Worm (Caenorhabditis elegans): Measurements from ENCODE around the gene T28C6.8.
A peak's percentile ranks its signal among the peaks of the same experiment; 100 is the strongest.

The T28C6.8 gene

DNA sequence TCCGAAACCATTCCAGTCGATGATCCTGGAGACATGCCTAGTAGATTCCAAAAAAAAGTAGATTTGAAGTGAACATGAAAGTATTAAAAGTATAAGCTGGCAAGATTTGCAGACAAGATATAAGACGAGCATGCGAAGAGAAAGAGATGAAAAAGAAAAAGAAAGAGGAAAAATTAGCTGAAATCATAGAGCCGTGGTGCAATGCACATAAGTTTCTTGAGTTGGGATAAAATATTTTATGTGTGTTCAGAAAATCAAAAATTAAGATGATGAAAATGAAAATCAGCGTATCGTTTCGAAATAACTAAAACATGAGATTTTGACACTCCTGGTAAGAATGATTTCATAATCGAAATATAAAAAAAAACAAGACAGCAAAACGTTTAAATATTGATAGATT, 13.9 kb upstream of the T28C6.8 start, which contains the start of gene T11B7.2:
Gene T11B7.2 (minus strand): TSS at position 101 of the 400 bp plus-strand sequence.
- TF ChIP-seq tbx-37 (GFP tag; conservative IDR thresholded peaks at IDR 0.05) (no peak), B0310.2 (tag; optimal IDR thresholded peaks at IDR 0.05) (no peak), ceh-13 (GFP tag; optimal IDR thresholded peaks at IDR 0.05) (no peak), hmg-4 (GFP tag; optimal IDR thresholded peaks at IDR 0.05) (no peak), tbx-11 (GFP tag; IDR thresholded peaks at IDR 0.05) (no peak), aly-1 (tag; optimal IDR thresholded peaks at IDR 0.05) (no peak), scrt-1 (GFP tag; IDR thresholded peaks at IDR 0.05) (no peak), tra-4 (tag; optimal IDR thresholded peaks at IDR 0.05) (no peak), flt-1 (GFP tag; IDR thresholded peaks at IDR 0.05) (no peak), ets-7 (tag; optimal IDR thresholded peaks at IDR 0.05) (no peak), sea-1 (GFP tag; conservative IDR thresholded peaks at IDR 0.05) (no peak), ama-1 (optimal IDR thresholded peaks at IDR 0.05) (no peak), pes-1 (GFP tag; IDR thresholded peaks at IDR 0.05) (no peak), hmbx-1 (tag; optimal IDR thresholded peaks at IDR 0.05) (no peak), hnd-1 (tag; optimal IDR thresholded peaks at IDR 0.05) (no peak), F13C5.2 (tag; optimal IDR thresholded peaks at IDR 0.05) (no peak), ceh-36 (tag; optimal IDR thresholded peaks at IDR 0.05) (no peak)

DNA sequence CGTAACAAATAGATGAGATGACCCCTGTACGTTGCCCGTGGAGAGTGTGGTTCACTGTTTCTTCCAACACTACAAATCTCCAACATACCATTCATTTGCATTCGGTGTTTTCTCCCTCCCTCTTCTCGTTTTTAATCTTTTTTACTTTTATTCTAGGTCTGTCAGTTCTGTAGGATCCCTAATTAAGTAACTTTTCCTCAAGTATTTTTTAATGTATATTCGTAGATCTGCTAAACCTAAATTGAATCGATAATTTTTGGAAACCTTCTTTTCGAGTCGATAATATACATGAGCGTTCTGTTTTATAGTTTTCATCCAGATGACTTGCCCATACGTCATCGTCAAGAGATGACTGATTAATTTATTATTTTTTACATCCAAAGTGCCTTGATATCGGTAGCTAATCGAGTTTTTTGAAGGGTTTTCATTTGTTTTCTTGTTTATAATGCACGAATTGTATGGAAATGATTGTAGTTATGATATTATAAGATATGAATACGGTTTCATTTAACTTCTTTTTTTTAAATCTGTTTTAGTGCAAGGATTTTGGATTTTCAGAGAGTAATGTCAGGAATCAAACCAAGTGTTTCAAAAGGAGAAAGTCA, 9.7 kb upstream of the T28C6.8 start, which contains the start of the genes T28C6.11 and T11B7.1:
Gene T28C6.11 (minus strand): TSS at position 101 of the 605 bp plus-strand sequence.
Gene T11B7.1 (plus strand): TSS at position 555 of the 605 bp plus-strand sequence.
- TF ChIP-seq pes-1 (GFP tag; IDR thresholded peaks at IDR 0.05) (no peak), hmg-4 (GFP tag; optimal IDR thresholded peaks at IDR 0.05) (no peak), tra-4 (tag; optimal IDR thresholded peaks at IDR 0.05) (no peak)

DNA sequence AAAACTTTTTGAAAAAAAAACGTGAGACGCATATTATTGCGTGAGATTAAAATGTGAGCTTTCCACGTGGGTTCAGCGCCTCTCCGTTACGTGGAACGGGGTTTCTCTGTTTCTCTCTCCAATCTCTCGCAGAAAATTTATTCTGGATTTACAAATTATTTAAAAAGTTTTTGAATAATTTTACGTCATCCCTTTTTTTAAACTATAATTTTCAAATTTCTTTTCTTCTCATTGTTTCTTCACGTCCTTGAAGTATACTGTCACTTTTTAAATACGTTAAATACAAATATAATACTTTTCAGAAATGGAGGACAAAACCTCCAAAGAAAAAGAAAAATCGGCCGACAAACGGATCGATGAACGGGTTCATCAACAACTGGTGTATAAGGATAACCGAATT, 3.0 kb downstream of the T28C6.8 start, which contains the start of gene T28C6.7:
Gene T28C6.7 (plus strand): TSS at position 301 of the 400 bp plus-strand sequence.
- no peak for TF ChIP-seq hnd-1 (tag; optimal IDR thresholded peaks at IDR 0.05)
- no peak for TF ChIP-seq tra-4 (tag; optimal IDR thresholded peaks at IDR 0.05)
- no peak for TF ChIP-seq pes-1 (GFP tag; IDR thresholded peaks at IDR 0.05)
- TF ChIP-seq hmg-4 (GFP tag; optimal IDR thresholded peaks at IDR 0.05) = no peak
- no peak for TF ChIP-seq tbx-37 (GFP tag; conservative IDR thresholded peaks at IDR 0.05)

DNA sequence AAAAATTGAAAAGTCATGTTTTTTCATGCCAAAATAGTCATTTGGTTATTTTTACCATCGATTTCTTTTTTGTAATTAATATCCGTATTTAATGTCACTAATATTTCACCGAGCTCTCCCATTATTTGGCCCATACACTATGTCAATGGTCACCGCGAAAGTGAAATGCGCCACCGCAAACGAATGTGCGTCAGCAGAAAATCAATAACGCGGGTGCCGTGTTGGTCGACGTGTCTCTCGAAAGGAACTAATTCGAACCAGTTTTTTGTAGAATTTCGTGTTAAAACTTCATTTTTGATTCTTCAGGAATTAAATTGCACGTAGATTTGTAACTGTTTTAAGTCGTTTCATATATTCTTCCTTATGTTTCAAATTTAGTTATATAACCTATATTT, 3.9 kb downstream of the T28C6.8 start:
- TF ChIP-seq scrt-1 (GFP tag; IDR thresholded peaks at IDR 0.05) = 0 out of 2 replicates have a peak, but pooled peaks have one; percentile 33
- no peak for TF ChIP-seq ets-7 (tag; optimal IDR thresholded peaks at IDR 0.05)
- TF ChIP-seq ama-1 (optimal IDR thresholded peaks at IDR 0.05) = no peak
- 0 out of 2 replicates have a peak, but pooled peaks have one; percentile 14 for TF ChIP-seq tbx-37 (GFP tag; conservative IDR thresholded peaks at IDR 0.05)
- TF ChIP-seq F13C5.2 (tag; optimal IDR thresholded peaks at IDR 0.05) = peak; percentile 35
- TF ChIP-seq aly-1 (tag; optimal IDR thresholded peaks at IDR 0.05) = no peak

DNA sequence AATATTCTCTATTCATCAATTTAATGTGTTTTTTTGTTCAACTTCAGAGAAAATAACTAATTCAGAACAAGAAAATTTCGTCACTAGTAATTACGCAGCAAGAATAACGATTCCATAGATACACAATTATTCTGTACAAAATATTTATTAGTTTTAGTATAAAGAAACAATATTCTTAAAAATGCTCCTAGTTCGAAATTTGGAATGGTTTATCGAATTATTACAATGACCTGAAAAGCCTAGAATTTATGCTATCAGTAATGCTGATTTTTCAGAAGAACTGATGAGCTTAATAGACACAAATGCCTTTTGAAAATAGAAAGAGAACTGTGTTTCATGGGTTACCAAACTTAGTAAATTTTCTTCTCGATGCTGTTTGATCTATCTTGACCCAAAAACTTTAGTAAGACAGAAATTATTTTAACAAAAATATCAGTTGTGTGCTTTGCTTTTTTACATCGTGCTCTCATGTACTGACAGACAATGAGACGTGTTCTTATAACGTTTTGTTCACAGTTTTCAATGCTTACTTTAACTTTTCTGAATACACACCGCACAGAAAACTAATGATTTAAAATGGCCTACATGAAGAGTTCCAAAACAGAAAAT, 4.4 kb downstream of the T28C6.8 start:
- TF ChIP-seq ceh-13 (GFP tag; optimal IDR thresholded peaks at IDR 0.05) = no peak
- no peak for TF ChIP-seq ets-7 (tag; optimal IDR thresholded peaks at IDR 0.05)
- no peak for TF ChIP-seq B0310.2 (tag; optimal IDR thresholded peaks at IDR 0.05)
- no peak for TF ChIP-seq flt-1 (GFP tag; IDR thresholded peaks at IDR 0.05)
- no peak for TF ChIP-seq pes-1 (GFP tag; IDR thresholded peaks at IDR 0.05)
- no peak for TF ChIP-seq scrt-1 (GFP tag; IDR thresholded peaks at IDR 0.05)
- TF ChIP-seq tbx-37 (GFP tag; conservative IDR thresholded peaks at IDR 0.05) = no peak
- no peak for TF ChIP-seq aly-1 (tag; optimal IDR thresholded peaks at IDR 0.05)
- no peak for TF ChIP-seq ama-1 (optimal IDR thresholded peaks at IDR 0.05)
- no peak for TF ChIP-seq tbx-11 (GFP tag; IDR thresholded peaks at IDR 0.05)
- TF ChIP-seq hmg-4 (GFP tag; optimal IDR thresholded peaks at IDR 0.05) = no peak
- TF ChIP-seq tra-4 (tag; optimal IDR thresholded peaks at IDR 0.05) = no peak
- TF ChIP-seq hnd-1 (tag; optimal IDR thresholded peaks at IDR 0.05) = no peak
- TF ChIP-seq ceh-36 (tag; optimal IDR thresholded peaks at IDR 0.05) = no peak
- TF ChIP-seq F13C5.2 (tag; optimal IDR thresholded peaks at IDR 0.05) = no peak
- TF ChIP-seq sea-1 (GFP tag; conservative IDR thresholded peaks at IDR 0.05) = no peak
- TF ChIP-seq hmbx-1 (tag; optimal IDR thresholded peaks at IDR 0.05) = no peak

DNA sequence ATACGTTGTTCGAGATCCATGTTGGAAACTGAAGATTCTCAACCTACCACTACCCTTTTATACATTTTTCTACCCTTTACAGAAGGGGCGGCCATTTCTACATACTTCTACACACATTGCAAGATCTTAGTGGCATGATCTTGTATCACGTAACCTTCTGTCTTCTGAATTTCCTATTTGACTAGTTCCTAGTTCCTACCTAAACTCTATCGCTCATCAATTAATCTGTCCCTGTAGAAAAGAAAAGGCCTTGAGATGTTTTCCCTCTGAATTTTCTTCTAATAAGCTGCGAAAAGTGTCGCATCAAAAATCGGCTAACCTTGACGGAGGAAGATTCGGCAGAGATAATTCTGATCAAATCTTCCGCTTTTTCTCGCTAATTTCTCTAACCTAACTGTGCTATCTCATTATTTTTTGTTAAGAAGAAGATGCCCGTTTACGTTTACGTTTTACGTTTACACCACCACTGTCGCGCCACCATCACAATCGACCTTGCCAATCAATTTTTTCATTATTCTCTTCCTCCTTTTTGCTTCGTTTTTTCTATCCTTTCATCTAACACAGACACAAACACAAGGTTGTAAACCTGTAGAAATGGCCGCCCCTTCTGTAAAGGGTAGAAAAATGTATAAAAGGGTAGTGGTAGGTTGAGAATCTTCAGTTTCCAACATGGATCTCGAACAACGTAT, 6.2 kb downstream of the T28C6.8 start, which contains the start of the genes col-117 and col-3:
Gene col-117 (minus strand): TSS at position 51 of the 689 bp plus-strand sequence.
Gene col-3 (plus strand): TSS at position 639 of the 689 bp plus-strand sequence.
- TF ChIP-seq ceh-36 (tag; optimal IDR thresholded peaks at IDR 0.05) (no peak), hmbx-1 (tag; optimal IDR thresholded peaks at IDR 0.05) (no peak), hnd-1 (tag; optimal IDR thresholded peaks at IDR 0.05) (no peak), tbx-37 (GFP tag; conservative IDR thresholded peaks at IDR 0.05) (no peak), sea-1 (GFP tag; conservative IDR thresholded peaks at IDR 0.05) (no peak)

DNA sequence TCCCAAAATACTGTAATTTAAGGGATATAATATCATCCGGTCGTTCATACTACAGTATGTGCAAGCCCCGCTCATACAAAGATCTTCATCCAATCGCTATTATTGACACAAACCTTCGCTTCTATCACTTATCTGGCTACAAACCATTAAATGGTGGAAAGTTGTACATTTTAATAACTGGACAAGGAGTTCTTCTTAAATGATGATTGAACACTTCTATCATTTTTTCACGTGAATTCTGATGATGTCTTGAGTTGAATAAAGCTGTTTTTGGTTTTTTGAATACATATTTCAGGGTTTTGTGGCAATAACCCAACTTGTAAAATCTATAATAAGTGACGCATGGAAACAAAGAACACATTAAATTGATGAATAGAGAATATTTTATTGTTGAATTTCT, 7.9 kb downstream of the T28C6.8 start:
- no peak for TF ChIP-seq hnd-1 (tag; optimal IDR thresholded peaks at IDR 0.05)
- TF ChIP-seq ceh-13 (GFP tag; optimal IDR thresholded peaks at IDR 0.05) = no peak
- no peak for TF ChIP-seq flt-1 (GFP tag; IDR thresholded peaks at IDR 0.05)
- no peak for TF ChIP-seq hmbx-1 (tag; optimal IDR thresholded peaks at IDR 0.05)
- TF ChIP-seq pes-1 (GFP tag; IDR thresholded peaks at IDR 0.05) = no peak
- TF ChIP-seq B0310.2 (tag; optimal IDR thresholded peaks at IDR 0.05) = no peak
- TF ChIP-seq tbx-11 (GFP tag; IDR thresholded peaks at IDR 0.05) = no peak
- TF ChIP-seq F13C5.2 (tag; optimal IDR thresholded peaks at IDR 0.05) = no peak
- TF ChIP-seq hmg-4 (GFP tag; optimal IDR thresholded peaks at IDR 0.05) = no peak
- no peak for TF ChIP-seq ceh-36 (tag; optimal IDR thresholded peaks at IDR 0.05)
- no peak for TF ChIP-seq ets-7 (tag; optimal IDR thresholded peaks at IDR 0.05)
- no peak for TF ChIP-seq tra-4 (tag; optimal IDR thresholded peaks at IDR 0.05)
